Worm (Caenorhabditis elegans) whole organism, L3 larva: Measurements from ENCODE around the gene C16C8.9.

Experiments used
- elt-3 ChIP-seq, 3 experiments: fragments of 150-350 bp in 1 of 3; sonication (generic microtip) in 2 of 3; optimal IDR thresholded peaks; 2 replicates in 2 of 3; 4 replicates in 1 of 3; lab custom pipeline; 2014 to 2017; ENCODE audit warnings: missing biosample characterization in 3 of 3, missing genetic modification characterization in 3 of 3
- jun-1 ChIP-seq: fragments of 150-350 bp; optimal IDR thresholded peaks from 2 replicates; lab custom pipeline; 2014; ENCODE audit warnings: missing biosample characterization, missing genetic modification reagents, missing genetic modification characterization
- nhr-11 ChIP-seq: fragments of 150-350 bp; optimal IDR thresholded peaks from 2 replicates; lab custom pipeline; 2014; ENCODE audit warnings: missing biosample characterization, missing genetic modification characterization
- nhr-76 ChIP-seq: fragments of 150-350 bp; sonication (generic microtip); optimal IDR thresholded peaks from 5 replicates; lab custom pipeline; 2014; ENCODE audit warnings: missing biosample characterization, missing genetic modification characterization
- pha-4 ChIP-seq: fragments of 150-350 bp; optimal IDR thresholded peaks from 2 replicates; lab custom pipeline; 2014; ENCODE audit warnings: missing biosample characterization, missing genetic modification reagents, missing genetic modification characterization

ce11 chrII:3460048-3460447, 2.9 kb downstream of the C16C8.9 start, which contains the start of gene C16C8.7:
- TF ChIP-seq elt-3 (tag; optimal IDR thresholded peaks at IDR 0.05; lab: Kevin White, UChicago) (no peak), nhr-76 (tag; lab: Kevin White, UChicago) (no peak), nhr-11 (tag; lab: Kevin White, UChicago) (no peak), pha-4 (no peak), jun-1 (tag; lab: Kevin White, UChicago) (no peak)
